Worm (Caenorhabditis elegans) whole organism, late embryonic: ENCODE measurements around the gene snf-5.

Experiments used
- C08G9.2 ChIP-seq: sonication (generic microtip); optimal IDR thresholded peaks from 2 replicates; lab custom pipeline; 2016; ENCODE audit warnings: mild to moderate bottlenecking, missing genetic modification characterization, moderate library complexity, missing compliant biosample characterization
- C38D4.7 ChIP-seq: fragments of 200-800 bp; sonication (Bioruptor generic); optimal IDR thresholded peaks from 2 replicates; lab custom pipeline; 2018; ENCODE audit warnings: mild to moderate bottlenecking, missing genetic modification characterization, moderate library complexity, missing compliant biosample characterization
- ceh-19 ChIP-seq: fragments of 200-800 bp; sonication (Bioruptor generic); optimal IDR thresholded peaks from 2 replicates; lab custom pipeline; 2018; ENCODE audit warnings: mild to moderate bottlenecking, missing genetic modification characterization, missing compliant biosample characterization
- dmd-4 ChIP-seq: sonication (generic microtip); optimal IDR thresholded peaks from 2 replicates; lab custom pipeline; 2016; ENCODE audit warnings: borderline replicate concordance, missing genetic modification characterization, missing compliant biosample characterization
- ets-4 ChIP-seq: sonication (generic microtip); optimal IDR thresholded peaks from 2 replicates; lab custom pipeline; 2016; ENCODE audit warnings: missing genetic modification characterization, missing compliant biosample characterization
- fkh-10 ChIP-seq: fragments of 150-350 bp; optimal IDR thresholded peaks from 2 replicates; lab custom pipeline; 2014; ENCODE audit warnings: missing biosample characterization, missing genetic modification reagents, missing genetic modification characterization
- nhr-11 ChIP-seq: fragments of 150-350 bp; optimal IDR thresholded peaks from 2 replicates; lab custom pipeline; 2014; ENCODE audit warnings: missing biosample characterization, missing genetic modification characterization
- pag-3 ChIP-seq: sonication (generic microtip); optimal IDR thresholded peaks from 2 replicates; lab custom pipeline; 2016; ENCODE audit warnings: missing compliant biosample characterization, missing genetic modification characterization, borderline replicate concordance
- pha-2 ChIP-seq: sonication (generic microtip); optimal IDR thresholded peaks from 2 replicates; lab custom pipeline; 2017; ENCODE audit warnings: mild to moderate bottlenecking, missing genetic modification characterization, missing compliant biosample characterization
- pha-4 ChIP-seq: fragments of 150-350 bp; optimal IDR thresholded peaks from 2 replicates; lab custom pipeline; 2018; ENCODE audit warnings: missing biosample characterization, missing genetic modification reagents, missing genetic modification characterization
- pqm-1 ChIP-seq: sonication (generic microtip); optimal IDR thresholded peaks from 2 replicates; lab custom pipeline; 2016; ENCODE audit warnings: missing genetic modification characterization, missing compliant biosample characterization
- ref-2 ChIP-seq: sonication (generic microtip); optimal IDR thresholded peaks from 2 replicates; lab custom pipeline; 2016; ENCODE audit warnings: missing genetic modification characterization, missing compliant biosample characterization
- sox-2 ChIP-seq: fragments of 200-800 bp; sonication (Bioruptor generic); IDR thresholded peaks from 2 replicates; pipeline ENCODE4 v1.3.6; 2022; ENCODE audit warnings: missing genetic modification reagents, missing genetic modification characterization, missing compliant biosample characterization
- unc-55 ChIP-seq: sonication (generic microtip); optimal IDR thresholded peaks from 2 replicates; lab custom pipeline; 2017; ENCODE audit warnings: missing biosample characterization, missing genetic modification reagents, missing genetic modification characterization

DNA sequence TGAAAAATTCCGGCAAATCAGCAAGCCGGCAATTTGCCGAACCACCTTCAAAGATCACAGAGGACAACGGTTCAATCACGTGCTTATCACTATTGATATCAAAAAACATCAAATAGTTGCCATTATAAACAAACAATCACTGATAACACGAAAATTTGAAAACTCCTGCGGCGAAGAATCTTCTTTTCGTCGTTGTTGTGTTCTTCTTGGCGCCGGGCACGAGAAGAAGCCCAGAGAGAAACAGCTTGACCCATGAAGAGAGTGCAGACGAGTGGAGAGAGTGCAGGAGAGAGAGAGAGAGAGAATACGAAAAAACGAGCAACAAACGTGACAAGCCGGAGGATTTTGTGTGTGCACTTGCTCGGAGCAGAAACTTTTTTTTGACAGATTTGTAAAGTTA, 13.1 kb upstream of the snf-5 start:
- TF ChIP-seq ref-2 (no peak), pha-4 (tag; lab: Kevin White, UChicago) (no peak), C08G9.2 (tag; lab: Kevin White, UChicago) (no peak), pag-3 (tag; lab: Kevin White, UChicago) (no peak), sox-2 (GFP tag; lab: Robert Waterston, UW) (no peak), fkh-10 (GFP tag; lab: Kevin White, UChicago) (no peak), pqm-1 (no peak), ceh-19 (GFP tag; lab: Kevin White, UChicago) (no peak), C38D4.7 (GFP tag; lab: Kevin White, UChicago) (no peak), ets-4 (tag; lab: Kevin White, UChicago) (no peak), pha-2 (tag; lab: Kevin White, UChicago) (no peak), nhr-11 (no peak), dmd-4 (tag; lab: Kevin White, UChicago) (no peak), unc-55 (GFP tag; lab: Kevin White, UChicago) (no peak)
